Fruit fly (Drosophila melanogaster): ENCODE results near the gene Tmf.

Gene Tmf

dm6 chrX:6853384-6853783 lies 9.2 kb downstream of the Tmf start:
- TF ChIP-seq Dif (GFP tag; optimal IDR thresholded peaks at IDR 0.05; ENCODE audit: partially characterized antibody) (peak; percentile 31), rgr (GFP tag; optimal IDR thresholded peaks at IDR 0.05) (no peak), woc (GFP tag; optimal IDR thresholded peaks at IDR 0.05) (no peak), Rel (GFP tag; optimal IDR thresholded peaks at IDR 0.05) (no peak), Rel (tag; optimal IDR thresholded peaks at IDR 0.05) (peak; percentile 67), usp (GFP tag; optimal IDR thresholded peaks at IDR 0.05) (no peak), Sp1 (GFP tag; optimal IDR thresholded peaks at IDR 0.05) (peak; percentile 45), psq (GFP tag; optimal IDR thresholded peaks at IDR 0.05) (peak; percentile 77), HLH106 (tag; optimal IDR thresholded peaks at IDR 0.05) (no peak)

- peak; percentile 7 for TF ChIP-seq Jra (GFP tag; optimal IDR thresholded peaks at IDR 0.05)
- TF ChIP-seq dmrt93B (GFP tag; optimal IDR thresholded peaks at IDR 0.05) = peak; percentile 33
- TF ChIP-seq pan (optimal IDR thresholded peaks at IDR 0.05) = no peak
- TF ChIP-seq sv (GFP tag; optimal IDR thresholded peaks at IDR 0.05) = peak; percentile 71
- peak; percentile 11 for TF ChIP-seq woc (GFP tag; optimal IDR thresholded peaks at IDR 0.05)
- TF ChIP-seq h (GFP tag; optimal IDR thresholded peaks at IDR 0.05) = peak; percentile 71
- TF ChIP-seq HLH106 (tag; optimal IDR thresholded peaks at IDR 0.05) = peak; percentile 10
- peak; percentile 52 for TF ChIP-seq Sp1 (GFP tag; optimal IDR thresholded peaks at IDR 0.05)
- peak; percentile 24 for TF ChIP-seq psq (GFP tag; optimal IDR thresholded peaks at IDR 0.05)
- no peak for TF ChIP-seq CrebA (GFP tag; optimal IDR thresholded peaks at IDR 0.05; ENCODE audit: borderline replicate concordance)
- peak; percentile 45 for TF ChIP-seq Hnf4 (GFP tag; optimal IDR thresholded peaks at IDR 0.05)
- TF ChIP-seq foxo (GFP tag; optimal IDR thresholded peaks at IDR 0.05) = peak in 1 of 2 experiments; percentile 72
- TF ChIP-seq rgr (GFP tag; optimal IDR thresholded peaks at IDR 0.05) = peak; percentile 74
- no peak for TF ChIP-seq Mio (GFP tag; optimal IDR thresholded peaks at IDR 0.05)
- TF ChIP-seq sage (GFP tag; optimal IDR thresholded peaks at IDR 0.05) = peak; percentile 39
- TF ChIP-seq br (GFP tag; optimal IDR thresholded peaks at IDR 0.05) = peak; percentile 48
- peak; percentile 46 for TF ChIP-seq OdsH (GFP tag; optimal IDR thresholded peaks at IDR 0.05)
- peak; percentile 69 for TF ChIP-seq ey (GFP tag; optimal IDR thresholded peaks at IDR 0.05)
- TF ChIP-seq fru (GFP tag; optimal IDR thresholded peaks at IDR 0.05) = peak; percentile 73
- TF ChIP-seq CG9705 (GFP tag; optimal IDR thresholded peaks at IDR 0.05) = no peak
- no peak for TF ChIP-seq lola (GFP tag; optimal IDR thresholded peaks at IDR 0.05)
These were observed 10.4 kb downstream of the Tmf start for dm6 chrX:6854563-6854962.

- TF ChIP-seq Hr83 (GFP tag; optimal IDR thresholded peaks at IDR 0.05; ENCODE audit: poor library complexity, severe bottlenecking) (no peak), psq (GFP tag; optimal IDR thresholded peaks at IDR 0.05) (peak; percentile 67), fru (GFP tag; optimal IDR thresholded peaks at IDR 0.05) (peak; percentile 93), sage (GFP tag; optimal IDR thresholded peaks at IDR 0.05) (peak; percentile 62), sv (GFP tag; optimal IDR thresholded peaks at IDR 0.05) (peak; percentile 87), dl (GFP tag; optimal IDR thresholded peaks at IDR 0.05; ENCODE audit: insufficient read depth in 1 of 2, partially characterized antibody in 2 of 2) (no peak), tai (GFP tag; optimal IDR thresholded peaks at IDR 0.05) (no peak), CG9705 (GFP tag; optimal IDR thresholded peaks at IDR 0.05) (peak; percentile 15), lola (GFP tag; optimal IDR thresholded peaks at IDR 0.05) (no peak), dsf (GFP tag; optimal IDR thresholded peaks at IDR 0.05; ENCODE audit: borderline replicate concordance) (no peak), Rel (GFP tag; optimal IDR thresholded peaks at IDR 0.05) (peak; percentile 44), Rel (tag; optimal IDR thresholded peaks at IDR 0.05) (no peak), OdsH (GFP tag; optimal IDR thresholded peaks at IDR 0.05) (peak; percentile 87), woc (GFP tag; optimal IDR thresholded peaks at IDR 0.05) (peak; percentile 84), Dfd (GFP tag; optimal IDR thresholded peaks at IDR 0.05) (no peak), h (GFP tag; optimal IDR thresholded peaks at IDR 0.05) (peak; percentile 77), dmrt93B (GFP tag; optimal IDR thresholded peaks at IDR 0.05) (peak; percentile 55), br (GFP tag; optimal IDR thresholded peaks at IDR 0.05) (peak; percentile 91), Vsx2 (GFP tag; optimal IDR thresholded peaks at IDR 0.05; ENCODE audit: partially characterized antibody) (peak; percentile 60), Hr78 (GFP tag; optimal IDR thresholded peaks at IDR 0.05) (no peak), CG32264 (GFP tag; optimal IDR thresholded peaks at IDR 0.05) (peak; percentile 79), rgr (GFP tag; optimal IDR thresholded peaks at IDR 0.05) (peak; percentile 87), Sp1 (GFP tag; optimal IDR thresholded peaks at IDR 0.05) (peak; percentile 94), HLH106 (tag; optimal IDR thresholded peaks at IDR 0.05) (peak; percentile 85), brk (GFP tag; optimal IDR thresholded peaks at IDR 0.05) (peak; percentile 75), foxo (GFP tag; optimal IDR thresholded peaks at IDR 0.05) (peak in 1 of 2 experiments; percentile 90), ey (GFP tag; optimal IDR thresholded peaks at IDR 0.05) (peak; percentile 90), N (GFP tag; optimal IDR thresholded peaks at IDR 0.05) (peak; percentile 35), Hnf4 (GFP tag; optimal IDR thresholded peaks at IDR 0.05) (peak; percentile 73), Abd-B (GFP tag; optimal IDR thresholded peaks at IDR 0.05) (no peak), Jra (GFP tag; optimal IDR thresholded peaks at IDR 0.05) (peak; percentile 78)
These were observed 11.4 kb downstream of the Tmf start for dm6 chrX:6855366-6856200.
